Worm (Caenorhabditis elegans): Measurements from ENCODE around the gene wdr-5.3.

Gene wdr-5.3

ce11 chrV:10736756-10737155, at the start of gene wdr-5.3, which contains the start of gene mre-11:
TSS of gene wdr-5.3 (plus strand) at chrV:10737116.
TSS of gene mre-11 (minus strand) at chrV:10736868.
- peak; percentile 69; the same call in 1 of the 2 replicates for TF ChIP-seq dox-1 (GFP tag; IDR thresholded peaks at IDR 0.05)
- peak; percentile 60 for TF ChIP-seq lsl-1 (GFP tag; optimal IDR thresholded peaks at IDR 0.05)
- TF ChIP-seq lag-1 (GFP tag; IDR thresholded peaks at IDR 0.05) = no peak
- TF ChIP-seq T07F8.4 (tag; optimal IDR thresholded peaks at IDR 0.05) = no peak
- no peak for TF ChIP-seq egl-18 (GFP tag; IDR thresholded peaks at IDR 0.05)
- TF ChIP-seq fkh-3 (tag; optimal IDR thresholded peaks at IDR 0.05) = no peak
- no peak for TF ChIP-seq B0261.1 (tag; optimal IDR thresholded peaks at IDR 0.05)
- TF ChIP-seq nhr-179 (tag; optimal IDR thresholded peaks at IDR 0.05) = no peak
- TF ChIP-seq madf-10 (tag; optimal IDR thresholded peaks at IDR 0.05) = no peak
- TF ChIP-seq mel-28 (tag; optimal IDR thresholded peaks at IDR 0.05; ENCODE audit: borderline replicate concordance) = no peak
- no peak for TF ChIP-seq nhr-120 (GFP tag; IDR thresholded peaks at IDR 0.05)
- TF ChIP-seq gei-17 (GFP tag; optimal IDR thresholded peaks at IDR 0.05) = no peak
- no peak for TF ChIP-seq hmg-20 (GFP tag; IDR thresholded peaks at IDR 0.05)
- no peak for TF ChIP-seq attf-3 (GFP tag; conservative IDR thresholded peaks at IDR 0.05)
- TF ChIP-seq ztf-28 (GFP tag; IDR thresholded peaks at IDR 0.05) = 0 out of 2 replicates have a peak, but pooled peaks have one; percentile 10
- TF ChIP-seq zfh-2 (GFP tag; conservative IDR thresholded peaks at IDR 0.05) = no peak
- peak; percentile 9 for TF ChIP-seq xnd-1 (tag; optimal IDR thresholded peaks at IDR 0.05)
- no peak for TF ChIP-seq snpc-3.4 (tag; optimal IDR thresholded peaks at IDR 0.05)
- peak; percentile 25; the same call in 1 of the 2 replicates for TF ChIP-seq F33H1.4 (GFP tag; IDR thresholded peaks at IDR 0.05)
- TF ChIP-seq rec-8 (tag; optimal IDR thresholded peaks at IDR 0.05) = no peak
- TF ChIP-seq nhr-90 (tag; optimal IDR thresholded peaks at IDR 0.05) = no peak
- no peak for TF ChIP-seq hlh-26 (GFP tag; conservative IDR thresholded peaks at IDR 0.05)
- TF ChIP-seq Y79H2A.3 (GFP tag; conservative IDR thresholded peaks at IDR 0.05) = no peak
- no peak for TF ChIP-seq F22D6.2 (tag; optimal IDR thresholded peaks at IDR 0.05)
- TF ChIP-seq hrde-1 (tag; optimal IDR thresholded peaks at IDR 0.05; ENCODE audit: borderline replicate concordance) = no peak
- TF ChIP-seq K11D2.4 (GFP tag; IDR thresholded peaks at IDR 0.05) = no peak
- TF ChIP-seq bed-2 (GFP tag; IDR thresholded peaks at IDR 0.05) = no peak
- no peak for TF ChIP-seq ceh-79 (tag; optimal IDR thresholded peaks at IDR 0.05)
- peak; percentile 81 for TF ChIP-seq unc-130 (GFP tag; optimal IDR thresholded peaks at IDR 0.05)
- peak; percentile 29; the same call in 1 of the 2 replicates for TF ChIP-seq ceh-91 (GFP tag; IDR thresholded peaks at IDR 0.05)
- peak; percentile 70 for TF ChIP-seq ceh-27 (GFP tag; optimal IDR thresholded peaks at IDR 0.05)
- TF ChIP-seq Y56A3A.18 (GFP tag; IDR thresholded peaks at IDR 0.05) = no peak
- no peak for TF ChIP-seq tbx-9 (tag; optimal IDR thresholded peaks at IDR 0.05; ENCODE audit: borderline replicate concordance)
- TF ChIP-seq sdz-38 (tag; optimal IDR thresholded peaks at IDR 0.05) = no peak
- TF ChIP-seq attf-6 (GFP tag; IDR thresholded peaks at IDR 0.05) = no peak
- TF ChIP-seq let-607 (tag; optimal IDR thresholded peaks at IDR 0.05) = no peak
- TF ChIP-seq him-1 (tag; optimal IDR thresholded peaks at IDR 0.05) = peak; percentile 8
- no peak for TF ChIP-seq ama-1 (optimal IDR thresholded peaks at IDR 0.05)
- TF ChIP-seq ama-1 (GFP tag; optimal IDR thresholded peaks at IDR 0.05) = no peak
- TF ChIP-seq lin-35 (GFP tag; optimal IDR thresholded peaks at IDR 0.05) = no peak
- no peak for TF ChIP-seq K12H6.12 (tag; optimal IDR thresholded peaks at IDR 0.05)
- TF ChIP-seq Y95B8A.8 (GFP tag; IDR thresholded peaks at IDR 0.05) = 0 out of 2 replicates have a peak, but pooled peaks have one; percentile 26
- no peak for TF ChIP-seq athp-1 (tag; optimal IDR thresholded peaks at IDR 0.05)
- TF ChIP-seq aptf-2 (GFP tag; conservative IDR thresholded peaks at IDR 0.05) = no peak
- TF ChIP-seq egl-44 (GFP tag; IDR thresholded peaks at IDR 0.05) = no peak
- TF ChIP-seq mes-4 (tag; optimal IDR thresholded peaks at IDR 0.05) = no peak
- TF ChIP-seq B0336.3 (GFP tag; IDR thresholded peaks at IDR 0.05) = peak; percentile 45; the same call in 1 of the 2 replicates
- TF ChIP-seq ztf-25 (GFP tag; IDR thresholded peaks at IDR 0.05) = no peak
- no peak for TF ChIP-seq ztf-26 (tag; optimal IDR thresholded peaks at IDR 0.05)
